Worm (Caenorhabditis elegans) whole organism, L2 larva: ENCODE results near the gene C28C12.12.

Experiments used
- nhr-11 ChIP-seq: fragments of 150-350 bp; optimal IDR thresholded peaks from 2 replicates; lab custom pipeline; 2014; ENCODE audit warnings: missing biosample characterization, missing genetic modification characterization
- snpc-4 ChIP-seq: fragments of 150-350 bp; optimal IDR thresholded peaks from 2 replicates; lab custom pipeline; 2014; ENCODE audit warnings: missing biosample characterization, missing genetic modification characterization

DNA sequence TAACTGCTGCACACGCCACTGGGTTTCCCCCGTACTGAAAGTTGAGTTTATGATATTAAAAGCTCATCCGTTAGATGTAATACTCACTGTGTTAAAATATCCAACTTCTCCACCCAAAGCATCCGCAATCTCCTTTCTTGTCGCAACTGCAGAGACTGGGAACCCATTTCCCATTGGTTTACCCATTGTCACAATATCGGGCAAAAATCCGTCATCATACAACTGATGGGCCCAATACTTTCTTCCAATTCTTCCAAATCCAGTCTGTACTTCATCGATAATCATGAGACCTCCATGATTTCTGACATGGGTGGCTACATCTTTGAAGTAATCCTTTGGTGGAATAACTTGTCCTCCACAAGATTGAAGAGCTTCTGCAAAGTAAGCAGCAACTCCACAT lies 46.3 kb downstream of the C28C12.12 start:
- TF ChIP-seq nhr-11 (tag; lab: Kevin White, UChicago) (no peak), snpc-4 (tag; lab: Kevin White, UChicago) (no peak)
